Fruit fly (Drosophila melanogaster): ENCODE measurements around the gene RpL30.
A peak's percentile ranks its signal among the peaks of the same experiment; 100 is the strongest.

Gene RpL30

DNA sequence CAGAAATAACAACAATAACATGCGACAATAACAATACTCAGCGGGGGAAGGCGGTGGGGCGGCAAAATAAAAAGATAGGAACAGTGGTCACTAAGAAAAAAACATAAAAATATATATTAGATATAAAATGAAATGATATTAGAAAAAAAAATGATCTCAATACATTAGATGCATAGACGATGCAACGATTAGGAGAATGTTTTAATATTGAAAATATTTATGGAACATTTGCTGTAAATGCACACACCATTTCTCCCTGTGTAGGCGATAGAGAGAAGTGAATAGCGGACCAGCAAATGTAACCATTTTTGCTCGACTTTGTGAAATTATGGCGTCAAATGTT, 42.9 kb downstream of the RpL30 start (continued):
- TF ChIP-seq CG8281 (tag; optimal IDR thresholded peaks at IDR 0.05) (peak; percentile 57), CkIIα-i1 (GFP tag; IDR thresholded peaks at IDR 0.05) (peak; percentile 67; the same call in 1 of the 2 replicates), Opbp (GFP tag; IDR thresholded peaks at IDR 0.05; ENCODE audit: partially characterized antibody) (no peak), stwl (tag; optimal IDR thresholded peaks at IDR 0.05) (peak; percentile 6), CG11723 (GFP tag; optimal IDR thresholded peaks at IDR 0.05) (no peak), odd (GFP tag; optimal IDR thresholded peaks at IDR 0.05) (peak; percentile 3), Med (GFP tag) (peak; percentile 89), Trl (optimal IDR thresholded peaks at IDR 0.05) (no peak), Trl (GFP tag; optimal IDR thresholded peaks at IDR 0.05) (no peak), ham (GFP tag; IDR thresholded peaks at IDR 0.05) (peak; percentile 90), CG10366 (GFP tag; IDR thresholded peaks at IDR 0.05) (peak; percentile 88), en (GFP tag; optimal IDR thresholded peaks at IDR 0.05) (no peak), dmrt11E (tag; optimal IDR thresholded peaks at IDR 0.05) (peak; percentile 60), CG8388 (GFP tag; optimal IDR thresholded peaks at IDR 0.05) (peak; percentile 57), CG16815 (GFP tag; optimal IDR thresholded peaks at IDR 0.05) (peak; percentile 8), zf30C (GFP tag; optimal IDR thresholded peaks at IDR 0.05) (peak; percentile 69), CG5953 (GFP tag; IDR thresholded peaks at IDR 0.05) (peak; percentile 24; the same call in 1 of the 2 replicates), salm (tag; optimal IDR thresholded peaks at IDR 0.05) (peak; percentile 15), maf-S (GFP tag; optimal IDR thresholded peaks at IDR 0.05) (peak; percentile 38), CG3726 (GFP tag; IDR thresholded peaks at IDR 0.05) (peak; percentile 46; the same call in 1 of the 3 replicates), CG15073 (GFP tag; optimal IDR thresholded peaks at IDR 0.05) (no peak), CG4404 (GFP tag; IDR thresholded peaks at IDR 0.05) (peak; percentile 80), dm (GFP tag; optimal IDR thresholded peaks at IDR 0.05) (no peak), H15 (GFP tag; IDR thresholded peaks at IDR 0.05) (peak; percentile 81), CG5245 (GFP tag; optimal IDR thresholded peaks at IDR 0.05) (peak; percentile 19), CG18599 (GFP tag; optimal IDR thresholded peaks at IDR 0.05) (peak; percentile 93), pnt (GFP tag; optimal IDR thresholded peaks at IDR 0.05) (no peak), CG31441 (GFP tag; IDR thresholded peaks at IDR 0.05) (peak; percentile 66), B-H2 (GFP tag; optimal IDR thresholded peaks at IDR 0.05) (peak; percentile 42), prd (optimal IDR thresholded peaks at IDR 0.05) (no peak), prd (GFP tag; IDR thresholded peaks at IDR 0.05) (peak; percentile 92), vvl (GFP tag; IDR thresholded peaks at IDR 0.05) (peak; percentile 92), CrebB (tag; optimal IDR thresholded peaks at IDR 0.05) (peak; percentile 29), CG34422 (GFP tag; IDR thresholded peaks at IDR 0.05) (peak; percentile 89), CG17829 (tag; optimal IDR thresholded peaks at IDR 0.05) (peak; percentile 75), Fer3 (tag; optimal IDR thresholded peaks at IDR 0.05) (peak; percentile 94), CG6254 (GFP tag; optimal IDR thresholded peaks at IDR 0.05) (peak; percentile 47), E2f1 (GFP tag; IDR thresholded peaks at IDR 0.05) (peak; percentile 88), CG15011 (GFP tag; optimal IDR thresholded peaks at IDR 0.05) (peak; percentile 27), gsb-n (tag; optimal IDR thresholded peaks at IDR 0.05) (peak; percentile 19), NK7.1 (GFP tag; optimal IDR thresholded peaks at IDR 0.05) (peak; percentile 10), CG1603 (tag; optimal IDR thresholded peaks at IDR 0.05) (no peak), Vsx1 (GFP tag; optimal IDR thresholded peaks at IDR 0.05) (peak; percentile 37), ind (GFP tag; optimal IDR thresholded peaks at IDR 0.05) (peak; percentile 86), Dp (GFP tag; optimal IDR thresholded peaks at IDR 0.05) (no peak), CG10543 (GFP tag; optimal IDR thresholded peaks at IDR 0.05) (peak; percentile 59), crc (GFP tag; optimal IDR thresholded peaks at IDR 0.05) (no peak), trh (GFP tag; optimal IDR thresholded peaks at IDR 0.05) (no peak), CG13296 (GFP tag; optimal IDR thresholded peaks at IDR 0.05) (peak; percentile 81), fd102C (GFP tag; optimal IDR thresholded peaks at IDR 0.05) (no peak), inv (GFP tag; IDR thresholded peaks at IDR 0.05; ENCODE audit: partially characterized antibody) (no peak), hth (optimal IDR thresholded peaks at IDR 0.05) (no peak)

All from whole organism, embryonic.